ENCODE assay signal across 5 worm cellular contexts in the genomic region with DNA sequence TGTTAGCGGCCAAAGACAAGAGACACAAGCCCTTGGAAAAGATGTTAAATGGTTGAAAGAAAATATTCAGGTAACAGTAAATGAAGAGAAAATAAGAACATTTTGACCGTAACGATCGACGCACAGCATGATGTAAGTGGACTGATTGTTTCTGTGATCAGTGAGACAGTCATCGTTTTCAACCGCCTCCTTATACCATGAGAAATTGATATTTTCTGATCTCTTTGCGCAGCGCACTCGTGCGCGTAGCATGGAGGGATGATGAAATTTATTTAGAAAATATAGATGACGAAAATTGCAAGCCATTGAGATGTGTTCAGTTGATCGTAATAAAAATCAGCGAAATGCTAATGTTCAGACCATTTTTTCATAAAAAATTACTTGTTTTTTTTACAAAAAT.
TF ChIP-seq lines count a peak whose summit lies in the region.

No protein-coding gene starts in this region.

TF ChIP-seq in whole organism, L1 larva, 84 proteins besides CTCF, POLR2A, EP300 and RAD21:
- TF ChIP-seq lin-14 (GFP tag; optimal IDR thresholded peaks at IDR 0.05; lab: Kevin White, UChicago), result peak; percentile 15
- TF ChIP-seq nhr-90 (tag; optimal IDR thresholded peaks at IDR 0.05; lab: Kevin White, UChicago; ENCODE audit: poor library complexity), result peak; percentile 0
- TF ChIP-seq elt-3 (tag; optimal IDR thresholded peaks at IDR 0.05; lab: Kevin White, UChicago), result peak in 1 of 6 experiments; percentile 31
- peak; percentile 49 for TF ChIP-seq blmp-1 (tag; optimal IDR thresholded peaks at IDR 0.05; lab: Kevin White, UChicago)
- TF ChIP-seq nhr-19 (GFP tag; conservative IDR thresholded peaks at IDR 0.05; lab: Robert Waterston, UW), result no peak
- TF ChIP-seq lin-39 (tag; optimal IDR thresholded peaks at IDR 0.05; lab: Kevin White, UChicago), result no peak
- TF ChIP-seq efl-1 (optimal IDR thresholded peaks at IDR 0.05; lab: Kevin White, UChicago), result no peak
- peak in 1 of 2 experiments; percentile 79 for TF ChIP-seq efl-1 (GFP tag; optimal IDR thresholded peaks at IDR 0.05 in 1 of 2; lab: Kevin White, UChicago)

TF ChIP-seq in whole organism, L2 larva, 48 proteins besides CTCF, POLR2A, EP300 and RAD21:
- TF ChIP-seq F13H6.1 (tag; optimal IDR thresholded peaks at IDR 0.05; lab: Kevin White, UChicago) (no peak), blmp-1 (tag; optimal IDR thresholded peaks at IDR 0.05; lab: Kevin White, UChicago; ENCODE audit: insufficient read depth) (peak; percentile 11), nhr-11 (tag; optimal IDR thresholded peaks at IDR 0.05; lab: Kevin White, UChicago) (no peak), nhr-21 (tag; optimal IDR thresholded peaks at IDR 0.05; lab: Kevin White, UChicago) (peak; percentile 41), nhr-25 (tag; optimal IDR thresholded peaks at IDR 0.05; lab: Kevin White, UChicago) (peak; percentile 2), R02D3.7 (tag; optimal IDR thresholded peaks at IDR 0.05; lab: Kevin White, UChicago) (no peak), gmeb-1 (tag; optimal IDR thresholded peaks at IDR 0.05; lab: Kevin White, UChicago) (no peak), nhr-129 (tag; optimal IDR thresholded peaks at IDR 0.05; lab: Kevin White, UChicago) (peak; percentile 35), unc-62 (GFP tag; optimal IDR thresholded peaks at IDR 0.05; lab: Kevin White, UChicago) (no peak), egl-27 (tag; optimal IDR thresholded peaks at IDR 0.05; lab: Kevin White, UChicago) (no peak), peb-1 (tag; optimal IDR thresholded peaks at IDR 0.05; lab: Kevin White, UChicago) (no peak), lsy-2 (tag; optimal IDR thresholded peaks at IDR 0.05; lab: Kevin White, UChicago) (no peak)

TF ChIP-seq in whole organism, L3 larva, 47 proteins besides CTCF, POLR2A, EP300 and RAD21:
- no peak for TF ChIP-seq pha-4 (tag; optimal IDR thresholded peaks at IDR 0.05; lab: Kevin White, UChicago)
- TF ChIP-seq snpc-4 (tag; optimal IDR thresholded peaks at IDR 0.05; lab: Kevin White, UChicago), result no peak
- peak; percentile 66 for TF ChIP-seq nhr-43 (tag; optimal IDR thresholded peaks at IDR 0.05; lab: Kevin White, UChicago; ENCODE audit: poor library complexity, severe bottlenecking)
- no peak for TF ChIP-seq fos-1 (tag; optimal IDR thresholded peaks at IDR 0.05; lab: Kevin White, UChicago)
- no peak for TF ChIP-seq nhr-67 (tag; optimal IDR thresholded peaks at IDR 0.05; lab: Kevin White, UChicago)
- peak; percentile 10 for TF ChIP-seq nhr-23 (tag; optimal IDR thresholded peaks at IDR 0.05; lab: Kevin White, UChicago)
- no peak for TF ChIP-seq aly-2 (tag; optimal IDR thresholded peaks at IDR 0.05; lab: Kevin White, UChicago)
- TF ChIP-seq unc-39 (tag; optimal IDR thresholded peaks at IDR 0.05; lab: Kevin White, UChicago), result no peak
- TF ChIP-seq ama-1 (optimal IDR thresholded peaks at IDR 0.05; lab: Kevin White, UChicago), result no peak
- TF ChIP-seq lin-39 (tag; optimal IDR thresholded peaks at IDR 0.05; lab: Kevin White, UChicago), result no peak
- TF ChIP-seq daf-12 (tag; optimal IDR thresholded peaks at IDR 0.05; lab: Kevin White, UChicago), result no peak
- no peak for TF ChIP-seq elt-2 (tag; optimal IDR thresholded peaks at IDR 0.05; lab: Kevin White, UChicago)
- TF ChIP-seq mml-1 (tag; optimal IDR thresholded peaks at IDR 0.05; lab: Kevin White, UChicago), result no peak

TF ChIP-seq in whole organism, L4 larva, 104 proteins besides CTCF, POLR2A, EP300 and RAD21:
- no peak for TF ChIP-seq tra-1 (GFP tag; IDR thresholded peaks at IDR 0.05; lab: Robert Waterston, UW)
- TF ChIP-seq dve-1 (tag; optimal IDR thresholded peaks at IDR 0.05; lab: Kevin White, UChicago; ENCODE audit: insufficient read depth), result no peak
- peak; percentile 4 for TF ChIP-seq nhr-28 (tag; optimal IDR thresholded peaks at IDR 0.05; lab: Kevin White, UChicago)
- TF ChIP-seq mxl-3 (GFP tag; optimal IDR thresholded peaks at IDR 0.05; lab: Kevin White, UChicago), result peak; percentile 76
- TF ChIP-seq ceh-28 (tag; optimal IDR thresholded peaks at IDR 0.05; lab: Kevin White, UChicago), result no peak
- TF ChIP-seq zfp-3 (GFP tag; conservative IDR thresholded peaks at IDR 0.05; lab: Robert Waterston, UW), result no peak
- peak; percentile 20 for TF ChIP-seq hlh-30 (tag; optimal IDR thresholded peaks at IDR 0.05; lab: Kevin White, UChicago; ENCODE audit: insufficient read depth)

TF ChIP-seq in whole organism, young adult, 124 proteins besides CTCF, POLR2A, EP300 and RAD21:
- TF ChIP-seq cebp-1 (GFP tag; IDR thresholded peaks at IDR 0.05; lab: Robert Waterston, UW), result no peak
- TF ChIP-seq cebp-1 (tag; optimal IDR thresholded peaks at IDR 0.05; lab: Kevin White, UChicago), result peak; percentile 48
- no peak for TF ChIP-seq nhr-27 (tag; optimal IDR thresholded peaks at IDR 0.05; lab: Kevin White, UChicago)
